Worm (Caenorhabditis elegans) whole organism, L2 larva: ENCODE results near the gene F10G7.5.

Experiments
- C34F6.9 ChIP-seq: fragments of 150-350 bp; optimal IDR thresholded peaks from 2 replicates; lab custom pipeline; 2014; ENCODE audit warnings: missing biosample characterization, missing genetic modification characterization
- F13H6.1 ChIP-seq: sonication (generic microtip); optimal IDR thresholded peaks from 2 replicates; lab custom pipeline; 2016; ENCODE audit warnings: missing genetic modification characterization, missing compliant biosample characterization
- Y55F3AM.14 ChIP-seq: fragments of 200-800 bp; sonication (Bioruptor generic); optimal IDR thresholded peaks from 2 replicates; lab custom pipeline; 2018; ENCODE audit warnings: mild to moderate bottlenecking, missing genetic modification characterization, missing compliant biosample characterization
- ZK546.5 ChIP-seq: sonication (generic microtip); optimal IDR thresholded peaks from 2 replicates; lab custom pipeline; 2017; ENCODE audit warnings: missing biosample characterization, missing genetic modification characterization
- alr-1 ChIP-seq: fragments of 150-350 bp; optimal IDR thresholded peaks from 2 replicates; lab custom pipeline; 2014; ENCODE audit warnings: missing biosample characterization, missing genetic modification characterization
- aly-2 ChIP-seq: fragments of 150-350 bp; optimal IDR thresholded peaks from 2 replicates; lab custom pipeline; 2014; ENCODE audit warnings: missing biosample characterization, missing genetic modification characterization
- blmp-1 ChIP-seq: sonication (generic microtip); optimal IDR thresholded peaks from 2 replicates; lab custom pipeline; 2017; ENCODE audit warnings: missing genetic modification characterization, mild to moderate bottlenecking, missing compliant biosample characterization, antibody characterized with exemption, moderate library complexity; ENCODE audit not compliant: insufficient read depth
- ceh-82 ChIP-seq: fragments of 150-350 bp; optimal IDR thresholded peaks from 2 replicates; lab custom pipeline; 2014; ENCODE audit warnings: missing biosample characterization, missing genetic modification characterization
- crh-2 ChIP-seq: sonication (generic microtip); optimal IDR thresholded peaks from 2 replicates; lab custom pipeline; 2017; ENCODE audit warnings: missing biosample characterization, missing genetic modification characterization
- dmd-4 ChIP-seq: sonication (generic microtip); optimal IDR thresholded peaks from 2 replicates; lab custom pipeline; 2017; ENCODE audit warnings: missing biosample characterization, missing genetic modification characterization
- elt-1 ChIP-seq: fragments of 150-350 bp; optimal IDR thresholded peaks from 2 replicates; lab custom pipeline; 2014; ENCODE audit warnings: missing biosample characterization, missing genetic modification characterization
- fos-1 ChIP-seq: fragments of 150-350 bp; optimal IDR thresholded peaks from 2 replicates; lab custom pipeline; 2014; ENCODE audit warnings: missing biosample characterization, missing genetic modification characterization
- gmeb-1 ChIP-seq: fragments of 150-350 bp; optimal IDR thresholded peaks from 2 replicates; lab custom pipeline; 2014; ENCODE audit warnings: missing biosample characterization, missing genetic modification characterization
- lin-39 ChIP-seq: fragments of 150-350 bp; optimal IDR thresholded peaks from 2 replicates; lab custom pipeline; 2014; ENCODE audit warnings: missing biosample characterization, missing genetic modification reagents, missing genetic modification characterization
- lsy-2 ChIP-seq, 2 experiments: fragments of 150-350 bp in 1 of 2; sonication (generic microtip) in 1 of 2; optimal IDR thresholded peaks; 2 replicates each; lab custom pipeline; 2014 to 2017; ENCODE audit warnings: missing biosample characterization in 2 of 2, missing genetic modification characterization in 2 of 2
- mab-5 ChIP-seq: fragments of 150-350 bp; optimal IDR thresholded peaks from 2 replicates; lab custom pipeline; 2014; ENCODE audit warnings: missing biosample characterization, missing genetic modification characterization
- mbf-1 ChIP-seq: sonication (generic microtip); optimal IDR thresholded peaks from 2 replicates; lab custom pipeline; 2017; ENCODE audit warnings: missing biosample characterization, missing genetic modification characterization
- nhr-10 ChIP-seq: sonication (generic microtip); optimal IDR thresholded peaks from 2 replicates; lab custom pipeline; 2017; ENCODE audit warnings: missing biosample characterization, missing genetic modification characterization
- nhr-11 ChIP-seq: fragments of 150-350 bp; optimal IDR thresholded peaks from 2 replicates; lab custom pipeline; 2014; ENCODE audit warnings: missing biosample characterization, missing genetic modification characterization
- nhr-12 ChIP-seq: fragments of 150-350 bp; optimal IDR thresholded peaks from 2 replicates; lab custom pipeline; 2014; ENCODE audit warnings: missing biosample characterization, missing genetic modification characterization
- nhr-129 ChIP-seq: fragments of 150-350 bp; optimal IDR thresholded peaks from 2 replicates; lab custom pipeline; 2014; ENCODE audit warnings: missing biosample characterization, missing genetic modification characterization
- nhr-23 ChIP-seq: fragments of 150-350 bp; optimal IDR thresholded peaks from 2 replicates; lab custom pipeline; 2014; ENCODE audit warnings: missing biosample characterization, missing genetic modification reagents, missing genetic modification characterization
- nhr-25 ChIP-seq: fragments of 150-350 bp; sonication (generic microtip); optimal IDR thresholded peaks from 3 replicates; lab custom pipeline; 2014; ENCODE audit warnings: missing biosample characterization, missing genetic modification characterization
- nhr-6 ChIP-seq: fragments of 150-350 bp; optimal IDR thresholded peaks from 2 replicates; lab custom pipeline; 2014; ENCODE audit warnings: missing biosample characterization, missing genetic modification characterization
- nhr-77 ChIP-seq: fragments of 150-350 bp; optimal IDR thresholded peaks from 2 replicates; lab custom pipeline; 2014; ENCODE audit warnings: missing biosample characterization, missing genetic modification characterization
- peb-1 ChIP-seq: fragments of 150-350 bp; optimal IDR thresholded peaks from 2 replicates; lab custom pipeline; 2014; ENCODE audit warnings: missing biosample characterization, missing genetic modification characterization
- sem-4 ChIP-seq: fragments of 150-350 bp; optimal IDR thresholded peaks from 2 replicates; lab custom pipeline; 2014; ENCODE audit warnings: missing biosample characterization, missing genetic modification reagents, missing genetic modification characterization
- skn-1 ChIP-seq: sonication (generic microtip); optimal IDR thresholded peaks from 2 replicates; lab custom pipeline; 2017; ENCODE audit warnings: missing biosample characterization, missing genetic modification characterization
- sma-3 ChIP-seq: sonication (generic microtip); optimal IDR thresholded peaks from 2 replicates; lab custom pipeline; 2016; ENCODE audit warnings: missing genetic modification reagents, missing genetic modification characterization, missing compliant biosample characterization
- sma-9 ChIP-seq, 2 experiments: fragments of 150-350 bp in 1 of 2; sonication (generic microtip) in 1 of 2; optimal IDR thresholded peaks; 2 replicates each; lab custom pipeline; 2014 to 2016; ENCODE audit warnings: missing genetic modification characterization in 2 of 2, mild to moderate bottlenecking in 1 of 2, missing biosample characterization in 1 of 2, missing compliant biosample characterization in 1 of 2, missing genetic modification reagents in 1 of 2, moderate library complexity in 1 of 2
- snpc-4 ChIP-seq: fragments of 150-350 bp; optimal IDR thresholded peaks from 2 replicates; lab custom pipeline; 2014; ENCODE audit warnings: missing biosample characterization, missing genetic modification characterization
- unc-39 ChIP-seq: fragments of 150-350 bp; optimal IDR thresholded peaks from 2 replicates; lab custom pipeline; 2014; ENCODE audit warnings: missing biosample characterization, missing genetic modification characterization
- unc-55 ChIP-seq: fragments of 150-350 bp; sonication (generic microtip); optimal IDR thresholded peaks from 3 replicates; lab custom pipeline; 2014; ENCODE audit warnings: missing biosample characterization, missing genetic modification reagents, missing genetic modification characterization
- unc-62 ChIP-seq: fragments of 150-350 bp; optimal IDR thresholded peaks from 2 replicates; lab custom pipeline; 2014; ENCODE audit warnings: missing biosample characterization, missing genetic modification reagents, missing genetic modification characterization
- ztf-11 ChIP-seq: sonication (generic microtip); optimal IDR thresholded peaks from 2 replicates; lab custom pipeline; 2017; ENCODE audit warnings: missing biosample characterization, missing genetic modification characterization
- ztf-4 ChIP-seq: fragments of 150-350 bp; optimal IDR thresholded peaks from 2 replicates; lab custom pipeline; 2014; ENCODE audit warnings: missing biosample characterization, missing genetic modification characterization

F10G7.5 gene

ce11 chrII:4710120-4710519 is 16.9 kb downstream of the F10G7.5 start, which contains the start of gene tag-151:
Gene tag-151 (plus strand): TSS chrII:4710277.
- TF ChIP-seq nhr-25 (peak; percentile 3), dmd-4 (tag; lab: Kevin White, UChicago) (no peak), blmp-1 (tag; lab: Kevin White, UChicago) (no peak), lin-39 (tag; lab: Kevin White, UChicago) (no peak), F13H6.1 (tag; lab: Kevin White, UChicago) (no peak), lsy-2 (tag; optimal IDR thresholded peaks at IDR 0.05; lab: Kevin White, UChicago) (peak in 1 of 2 experiments; percentile 8), nhr-77 (tag; lab: Kevin White, UChicago) (no peak), unc-55 (GFP tag; lab: Kevin White, UChicago) (no peak), snpc-4 (no peak), ceh-82 (tag; lab: Kevin White, UChicago) (no peak), ztf-11 (no peak)
- TF ChIP-seq, all 48 proteins: peak for 2

- TF ChIP-seq mbf-1 = no peak
Measured at ce11 chrII:4710813-4711212, 17.6 kb downstream of the F10G7.5 start.

ce11 chrII:4715676-4716075 is 22.5 kb downstream of the F10G7.5 start, which contains the start of gene F41C3.8:
Gene F41C3.8 (plus strand): TSS chrII:4716046.
- TF ChIP-seq nhr-129 (tag; lab: Kevin White, UChicago) (peak; percentile 17), fos-1 (tag; lab: Kevin White, UChicago) (peak; percentile 66), lsy-2 (tag; optimal IDR thresholded peaks at IDR 0.05; lab: Kevin White, UChicago) (no peak), F13H6.1 (tag; lab: Kevin White, UChicago) (peak; percentile 29), crh-2 (tag; lab: Kevin White, UChicago) (peak; percentile 15)

ce11 chrII:4726120-4726519 is 32.9 kb downstream of the F10G7.5 start, which contains the start of gene F10G7.10:
Gene F10G7.10 (minus strand): TSS chrII:4726264.
- TF ChIP-seq unc-55 (GFP tag; lab: Kevin White, UChicago) (peak; percentile 24), nhr-23 (tag; lab: Kevin White, UChicago) (no peak), nhr-11 (tag; lab: Kevin White, UChicago) (no peak), lsy-2 (tag; optimal IDR thresholded peaks at IDR 0.05; lab: Kevin White, UChicago) (peak in 1 of 2 experiments; percentile 35), gmeb-1 (tag; lab: Kevin White, UChicago) (no peak), peb-1 (no peak)

- TF ChIP-seq nhr-23 (tag; lab: Kevin White, UChicago) = no peak
- TF ChIP-seq sem-4 = no peak
- no peak for TF ChIP-seq lin-39 (tag; lab: Kevin White, UChicago)
- TF ChIP-seq nhr-10 (tag; lab: Kevin White, UChicago) = no peak
- no peak for TF ChIP-seq elt-1 (tag; lab: Kevin White, UChicago)
- no peak for TF ChIP-seq skn-1 (tag; lab: Kevin White, UChicago)
- no peak for TF ChIP-seq alr-1
- TF ChIP-seq nhr-12 (tag; lab: Kevin White, UChicago) = no peak
- TF ChIP-seq ZK546.5 = no peak
- no peak for TF ChIP-seq unc-55 (GFP tag; lab: Kevin White, UChicago)
- TF ChIP-seq C34F6.9 (tag; lab: Kevin White, UChicago) = no peak
- no peak for TF ChIP-seq nhr-25
- no peak for TF ChIP-seq ztf-11
- TF ChIP-seq Y55F3AM.14 = no peak
Measured at ce11 chrII:4726750-4727384, 33.7 kb downstream of the F10G7.5 start.

ce11 chrII:4727769-4728168 is 34.6 kb downstream of the F10G7.5 start, which contains the start of gene ttr-41:
Gene ttr-41 (minus strand): TSS chrII:4727869.
- no peak for TF ChIP-seq elt-1 (tag; lab: Kevin White, UChicago)

- TF ChIP-seq fos-1 (tag; lab: Kevin White, UChicago) (peak; percentile 95), nhr-129 (tag; lab: Kevin White, UChicago) (peak; percentile 72), sma-9 (GFP tag; optimal IDR thresholded peaks at IDR 0.05; lab: Kevin White, UChicago) (peak; percentile 65), sma-9 (tag; optimal IDR thresholded peaks at IDR 0.05; lab: Kevin White, UChicago) (no peak), ztf-4 (tag; lab: Kevin White, UChicago) (no peak), sma-3 (peak; percentile 3), ztf-11 (no peak), nhr-6 (tag; lab: Kevin White, UChicago) (no peak), skn-1 (tag; lab: Kevin White, UChicago) (no peak), unc-62 (no peak), crh-2 (tag; lab: Kevin White, UChicago) (peak; percentile 76), ZK546.5 (no peak), mab-5 (tag; lab: Kevin White, UChicago) (no peak), dmd-4 (tag; lab: Kevin White, UChicago) (no peak), C34F6.9 (tag; lab: Kevin White, UChicago) (peak; percentile 46), peb-1 (no peak), alr-1 (no peak), nhr-23 (tag; lab: Kevin White, UChicago) (no peak), aly-2 (no peak), unc-39 (tag; lab: Kevin White, UChicago) (no peak), nhr-25 (no peak), F13H6.1 (tag; lab: Kevin White, UChicago) (peak; percentile 65), lsy-2 (tag; optimal IDR thresholded peaks at IDR 0.05; lab: Kevin White, UChicago) (peak in 1 of 2 experiments; percentile 61)
Measured at ce11 chrII:4728687-4729086, 35.5 kb downstream of the F10G7.5 start.
